Worm (Caenorhabditis elegans) whole organism, L1 larva: Measurements from ENCODE around the gene F54H12.10.
A peak's percentile ranks its signal among the peaks of the same experiment; 100 is the strongest.

Experiments
- aha-1 ChIP-seq: fragments of 150-350 bp; optimal IDR thresholded peaks from 2 replicates; lab custom pipeline; 2014; ENCODE audit warnings: missing biosample characterization, missing genetic modification characterization
- alr-1 ChIP-seq: fragments of 200-800 bp; sonication (Bioruptor generic); optimal IDR thresholded peaks from 2 replicates; lab custom pipeline; 2018; ENCODE audit warnings: borderline replicate concordance, mild to moderate bottlenecking, missing genetic modification characterization, missing compliant biosample characterization
- blmp-1 ChIP-seq: fragments of 150-350 bp; optimal IDR thresholded peaks from 2 replicates; lab custom pipeline; 2014; ENCODE audit warnings: missing biosample characterization, missing genetic modification characterization
- ceh-63 ChIP-seq: fragments of 200-800 bp; sonication (Bioruptor generic); optimal IDR thresholded peaks from 2 replicates; lab custom pipeline; 2018; ENCODE audit warnings: mild to moderate bottlenecking, missing genetic modification characterization, missing compliant biosample characterization
- ceh-82 ChIP-seq, 3 experiments: fragments of 150-350 bp in 1 of 3; sonication (generic microtip) in 2 of 3; optimal IDR thresholded peaks; 2 replicates each; lab custom pipeline; 2014 to 2017; ENCODE audit warnings: missing biosample characterization in 3 of 3, missing genetic modification characterization in 3 of 3
- ceh-88 ChIP-seq: fragments of 200-800 bp; sonication (Bioruptor generic); IDR thresholded peaks from 2 replicates; pipeline ENCODE4 v1.3.6; 2022; ENCODE audit warnings: missing genetic modification characterization, missing compliant biosample characterization
- ceh-90 ChIP-seq: sonication (generic microtip); optimal IDR thresholded peaks from 2 replicates; lab custom pipeline; 2016; ENCODE audit warnings: missing genetic modification characterization, missing compliant biosample characterization
- ces-1 ChIP-seq: fragments of 150-350 bp; optimal IDR thresholded peaks from 2 replicates; lab custom pipeline; 2014; ENCODE audit warnings: missing biosample characterization, missing genetic modification reagents, missing genetic modification characterization
- dpl-1 ChIP-seq, 3 experiments: fragments of 150-350 bp in 2 of 3; sonication (generic microtip) in 1 of 3; optimal IDR thresholded peaks; 2 replicates each; lab custom pipeline; 2014 to 2017; ENCODE audit warnings: missing biosample characterization in 3 of 3, missing genetic modification characterization in 3 of 3, missing genetic modification reagents in 3 of 3
- dsc-1 ChIP-seq: sonication (generic microtip); optimal IDR thresholded peaks from 2 replicates; lab custom pipeline; 2016; ENCODE audit warnings: mild to moderate bottlenecking, missing genetic modification characterization, missing compliant biosample characterization
- efl-3 ChIP-seq: fragments of 200-800 bp; sonication (Bioruptor generic); optimal IDR thresholded peaks from 2 replicates; lab custom pipeline; 2018; ENCODE audit warnings: mild to moderate bottlenecking, missing genetic modification characterization, missing compliant biosample characterization
- egl-13 ChIP-seq: sonication (generic microtip); optimal IDR thresholded peaks from 2 replicates; lab custom pipeline; 2016; ENCODE audit warnings: missing genotype, missing genetic modification reagents, missing genetic modification characterization, missing compliant biosample characterization
- elt-2 ChIP-seq: sonication (generic microtip); optimal IDR thresholded peaks from 2 replicates; lab custom pipeline; 2016; ENCODE audit warnings: missing genetic modification characterization, mild to moderate bottlenecking, inconsistent platforms, missing compliant biosample characterization, missing genetic modification reagents
- elt-3 ChIP-seq, 6 experiments: fragments of 150-350 bp in 1 of 6; sonication (generic microtip); optimal IDR thresholded peaks; 2 replicates each; lab custom pipeline; 2017 to 2018; ENCODE audit warnings: missing biosample characterization in 6 of 6, missing genetic modification characterization in 6 of 6, inconsistent platforms in 1 of 6
- fkh-8 ChIP-seq: sonication (generic microtip); optimal IDR thresholded peaks from 2 replicates; lab custom pipeline; 2016; ENCODE audit warnings: mild to moderate bottlenecking, missing genetic modification characterization, missing compliant biosample characterization
- grh-1 ChIP-seq: fragments of 200-800 bp; sonication (Bioruptor generic); IDR thresholded peaks from 2 replicates; pipeline ENCODE4 v1.3.6; 2022; ENCODE audit warnings: missing genetic modification reagents, missing genetic modification characterization, missing compliant biosample characterization
- hpl-2 ChIP-seq: fragments of 150-350 bp; optimal IDR thresholded peaks from 2 replicates; lab custom pipeline; 2014; ENCODE audit warnings: missing biosample characterization, missing genetic modification reagents, missing genetic modification characterization
- irx-1 ChIP-seq: sonication (generic microtip); optimal IDR thresholded peaks from 2 replicates; lab custom pipeline; 2016; ENCODE audit warnings: missing genetic modification characterization, missing compliant biosample characterization
- isw-1 ChIP-seq: fragments of 200-800 bp; sonication (Bioruptor generic); IDR thresholded peaks from 2 replicates; pipeline ENCODE4 v1.3.6; 2022; ENCODE audit warnings: missing genetic modification characterization, missing compliant biosample characterization
- jun-1 ChIP-seq: fragments of 150-350 bp; optimal IDR thresholded peaks from 2 replicates; lab custom pipeline; 2014; ENCODE audit warnings: missing biosample characterization, missing genetic modification reagents, missing genetic modification characterization
- lin-14 ChIP-seq: fragments of 200-800 bp; sonication (Bioruptor generic); optimal IDR thresholded peaks from 2 replicates; lab custom pipeline; 2018; ENCODE audit warnings: mild to moderate bottlenecking, missing genetic modification characterization, moderate library complexity, missing compliant biosample characterization
- lin-15B ChIP-seq: fragments of 150-350 bp; sonication (generic microtip); optimal IDR thresholded peaks from 3 replicates; lab custom pipeline; 2014; ENCODE audit warnings: missing biosample characterization, missing genetic modification characterization
- lsy-2 ChIP-seq, 2 experiments: fragments of 150-350 bp; optimal IDR thresholded peaks; 2 replicates each; lab custom pipeline; 2014; ENCODE audit warnings: missing biosample characterization in 2 of 2, missing genetic modification characterization in 2 of 2
- mep-1 ChIP-seq: fragments of 150-350 bp; optimal IDR thresholded peaks from 2 replicates; lab custom pipeline; 2014; ENCODE audit warnings: missing biosample characterization, missing genetic modification characterization
- nhr-12 ChIP-seq: sonication (generic microtip); optimal IDR thresholded peaks from 2 replicates; lab custom pipeline; 2017; ENCODE audit warnings: missing biosample characterization, missing genetic modification characterization
- nhr-19 ChIP-seq: fragments of 200-800 bp; sonication (Bioruptor generic); conservative IDR thresholded peaks from 2 replicates; pipeline ENCODE4 v1.3.6; 2022; ENCODE audit warnings: missing genetic modification characterization, missing compliant biosample characterization
- nhr-77 ChIP-seq: fragments of 150-350 bp; optimal IDR thresholded peaks from 2 replicates; lab custom pipeline; 2014; ENCODE audit warnings: missing biosample characterization, missing genetic modification characterization
- nhr-90 ChIP-seq: sonication (generic microtip); optimal IDR thresholded peaks from 2 replicates; lab custom pipeline; 2016; ENCODE audit warnings: mild to moderate bottlenecking, missing genetic modification characterization, missing compliant biosample characterization; ENCODE audit not compliant: poor library complexity
- rnt-1 ChIP-seq: sonication (generic microtip); optimal IDR thresholded peaks from 2 replicates; lab custom pipeline; 2016; ENCODE audit warnings: mild to moderate bottlenecking, missing genetic modification characterization, moderate library complexity, missing compliant biosample characterization
- sox-4 ChIP-seq: sonication (generic microtip); optimal IDR thresholded peaks from 2 replicates; lab custom pipeline; 2016; ENCODE audit warnings: missing genetic modification characterization, missing compliant biosample characterization
- sptf-1 ChIP-seq: fragments of 150-350 bp; optimal IDR thresholded peaks from 2 replicates; lab custom pipeline; 2014; ENCODE audit warnings: missing biosample characterization, missing genetic modification characterization
- tbx-2 ChIP-seq: sonication (generic microtip); optimal IDR thresholded peaks from 2 replicates; lab custom pipeline; 2016; ENCODE audit warnings: missing genetic modification characterization, missing compliant biosample characterization
- unc-62 ChIP-seq: fragments of 150-350 bp; optimal IDR thresholded peaks from 2 replicates; lab custom pipeline; 2014; ENCODE audit warnings: missing biosample characterization, missing genetic modification reagents, missing genetic modification characterization
- vab-15 ChIP-seq: sonication (generic microtip); optimal IDR thresholded peaks from 2 replicates; lab custom pipeline; 2017; ENCODE audit warnings: missing genotype, mild to moderate bottlenecking, missing genetic modification characterization, missing compliant biosample characterization

The F54H12.10 gene

DNA sequence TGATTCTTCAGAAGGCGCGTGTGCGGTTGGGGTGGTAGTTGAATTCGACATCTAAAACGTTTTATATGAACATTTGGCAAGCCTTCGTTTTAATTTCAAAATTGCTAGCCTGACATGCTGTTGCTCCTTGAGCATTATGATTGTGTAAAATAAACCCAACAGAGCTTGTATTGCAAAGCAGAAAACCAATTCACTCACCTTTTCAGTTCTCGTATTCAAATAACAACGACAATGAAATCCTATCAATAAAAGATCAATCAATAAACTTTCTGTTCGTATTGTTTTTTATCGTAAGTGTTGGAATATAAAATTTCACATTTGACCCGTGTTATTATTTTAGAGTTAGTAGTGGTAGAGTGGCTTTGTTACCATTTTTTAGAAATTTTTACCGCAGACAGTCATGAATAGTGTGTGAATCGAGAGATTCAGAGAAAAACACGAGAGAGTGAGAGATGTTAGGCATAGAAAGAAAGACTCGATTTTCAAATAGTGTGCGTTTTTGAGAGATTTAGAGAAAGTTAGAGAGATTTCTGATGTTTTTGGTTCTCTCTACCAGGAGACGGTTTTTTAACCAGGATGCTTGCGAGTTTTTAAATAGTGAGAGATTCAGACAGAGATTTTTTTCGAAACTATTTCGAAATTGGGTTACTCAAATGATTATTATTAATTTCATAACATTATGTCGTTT lies at the start of gene F54H12.10:
TSS of gene F54H12.10 (minus strand) at position 51 of the 688 bp plus-strand sequence.
- TF ChIP-seq nhr-19 (GFP tag; lab: Robert Waterston, UW) (peak; percentile 33; the same call in 1 of the 2 replicates), dsc-1 (tag; lab: Kevin White, UChicago) (peak; percentile 8)

ce11 chrIII:8004091-8004490 lies 45.3 kb upstream of the F54H12.10 start, which contains the start of gene C06G4.6:
Gene C06G4.6, plus strand, starts transcription at chrIII:8004391.
- TF ChIP-seq egl-13 (tag; lab: Kevin White, UChicago) (no peak), jun-1 (tag; lab: Kevin White, UChicago) (no peak), ces-1 (GFP tag; lab: Kevin White, UChicago) (no peak), hpl-2 (no peak), ceh-90 (no peak), elt-2 (tag; lab: Kevin White, UChicago) (no peak), sox-4 (no peak), mep-1 (tag; lab: Kevin White, UChicago) (no peak), nhr-19 (GFP tag; lab: Robert Waterston, UW) (no peak)
- TF ChIP-seq, all 84 proteins: peak for 0

- TF ChIP-seq dsc-1 (tag; lab: Kevin White, UChicago), result peak; percentile 97
- TF ChIP-seq alr-1 (tag; lab: Kevin White, UChicago), result no peak
- TF ChIP-seq, all 84 proteins: peak for 1
Measured at ce11 chrIII:8001557-8001956, 42.8 kb upstream of the F54H12.10 start.

- TF ChIP-seq isw-1 (GFP tag; lab: Robert Waterston, UW) (no peak), lsy-2 (tag; optimal IDR thresholded peaks at IDR 0.05; lab: Kevin White, UChicago) (no peak), nhr-77 (no peak), sox-4 (no peak), ceh-90 (no peak), tbx-2 (tag; lab: Kevin White, UChicago) (no peak), elt-3 (tag; optimal IDR thresholded peaks at IDR 0.05; lab: Kevin White, UChicago) (no peak), unc-62 (no peak), ces-1 (GFP tag; lab: Kevin White, UChicago) (no peak), dpl-1 (GFP tag; optimal IDR thresholded peaks at IDR 0.05; lab: Kevin White, UChicago) (no peak), efl-3 (GFP tag; lab: Kevin White, UChicago) (no peak), vab-15 (no peak), mep-1 (tag; lab: Kevin White, UChicago) (no peak), lin-14 (GFP tag; lab: Kevin White, UChicago) (no peak)
Measured at ce11 chrIII:7997447-7998046, 38.8 kb upstream of the F54H12.10 start.

- TF ChIP-seq ceh-88 (GFP tag; lab: Robert Waterston, UW) (no peak), dsc-1 (tag; lab: Kevin White, UChicago) (peak; percentile 43)
Measured at ce11 chrIII:7996353-7996752, 37.6 kb upstream of the F54H12.10 start, which contains the start of gene npr-17. Gene npr-17, minus strand, starts transcription at chrIII:7996453.

ce11 chrIII:7986585-7987171 lies 27.9 kb upstream of the F54H12.10 start, which contains the start of gene hrpk-2:
Gene hrpk-2, plus strand, starts transcription at chrIII:7987121.
- TF ChIP-seq vab-15, result no peak
- TF ChIP-seq nhr-90 (tag; lab: Kevin White, UChicago), result no peak
- no peak for TF ChIP-seq ceh-63
- no peak for TF ChIP-seq aha-1
- no peak for TF ChIP-seq rnt-1 (tag; lab: Kevin White, UChicago)
- TF ChIP-seq nhr-12, result no peak
- no peak for TF ChIP-seq ceh-88 (GFP tag; lab: Robert Waterston, UW)
- TF ChIP-seq lin-15B (tag; lab: Kevin White, UChicago), result no peak
- TF ChIP-seq ceh-82 (tag; optimal IDR thresholded peaks at IDR 0.05; lab: Kevin White, UChicago), result no peak
- TF ChIP-seq blmp-1, result no peak
- TF ChIP-seq tbx-2 (tag; lab: Kevin White, UChicago), result no peak
- no peak for TF ChIP-seq grh-1
- TF ChIP-seq fkh-8 (tag; lab: Kevin White, UChicago), result no peak
- no peak for TF ChIP-seq sptf-1 (tag; lab: Kevin White, UChicago)
- no peak for TF ChIP-seq irx-1
- TF ChIP-seq alr-1 (tag; lab: Kevin White, UChicago), result no peak
- no peak for TF ChIP-seq ces-1 (GFP tag; lab: Kevin White, UChicago)
- TF ChIP-seq isw-1 (GFP tag; lab: Robert Waterston, UW), result no peak
